Worm (Caenorhabditis elegans) whole organism, late embryonic: ENCODE measurements around the gene irld-34.

Experiments
- F13H6.1 ChIP-seq: sonication (generic microtip); optimal IDR thresholded peaks from 2 replicates; lab custom pipeline; 2016; ENCODE audit warnings: missing genetic modification characterization, missing compliant biosample characterization
- T23F11.4 ChIP-seq: fragments of 200-800 bp; sonication (Bioruptor generic); optimal IDR thresholded peaks from 2 replicates; lab custom pipeline; 2018; ENCODE audit warnings: mild to moderate bottlenecking, missing genetic modification characterization, missing compliant biosample characterization
- ahr-1 ChIP-seq: sonication (generic microtip); optimal IDR thresholded peaks from 2 replicates; lab custom pipeline; 2016; ENCODE audit warnings: missing genetic modification characterization, missing compliant biosample characterization
- ceh-19 ChIP-seq: fragments of 200-800 bp; sonication (Bioruptor generic); optimal IDR thresholded peaks from 2 replicates; lab custom pipeline; 2018; ENCODE audit warnings: mild to moderate bottlenecking, missing genetic modification characterization, missing compliant biosample characterization
- ceh-2 ChIP-seq: sonication (generic microtip); optimal IDR thresholded peaks from 2 replicates; lab custom pipeline; 2016; ENCODE audit warnings: missing genotype, missing genetic modification characterization, missing compliant biosample characterization
- ceh-30 ChIP-seq: fragments of 150-350 bp; optimal IDR thresholded peaks from 2 replicates; lab custom pipeline; 2014; ENCODE audit warnings: missing biosample characterization, missing genetic modification characterization
- ceh-31 ChIP-seq: sonication (generic microtip); optimal IDR thresholded peaks from 2 replicates; lab custom pipeline; 2016; ENCODE audit warnings: missing genetic modification characterization, missing compliant biosample characterization
- ceh-34 ChIP-seq: sonication (generic microtip); optimal IDR thresholded peaks from 2 replicates; lab custom pipeline; 2016; ENCODE audit warnings: mild to moderate bottlenecking, missing genetic modification characterization, missing compliant biosample characterization
- ceh-45 ChIP-seq: fragments of 200-800 bp; sonication (Bioruptor generic); IDR thresholded peaks from 2 replicates; pipeline ENCODE4 v1.3.6; 2022; ENCODE audit warnings: missing genetic modification reagents, missing genetic modification characterization, missing compliant biosample characterization
- ceh-48 ChIP-seq: sonication (generic microtip); optimal IDR thresholded peaks from 2 replicates; lab custom pipeline; 2016; ENCODE audit warnings: missing genetic modification characterization, inconsistent platforms, missing compliant biosample characterization
- ceh-9 ChIP-seq: sonication (generic microtip); optimal IDR thresholded peaks from 2 replicates; lab custom pipeline; 2016; ENCODE audit warnings: mild to moderate bottlenecking, missing genetic modification characterization, inconsistent platforms, missing compliant biosample characterization
- dve-1 ChIP-seq: sonication (generic microtip); optimal IDR thresholded peaks from 2 replicates; lab custom pipeline; 2017; ENCODE audit warnings: antibody characterized with exemption, mild to moderate bottlenecking, missing genetic modification characterization, missing compliant biosample characterization
- elt-2 ChIP-seq: sonication (generic microtip); optimal IDR thresholded peaks from 2 replicates; lab custom pipeline; 2016; ENCODE audit warnings: missing genetic modification reagents, missing genetic modification characterization, missing compliant biosample characterization
- elt-4 ChIP-seq: sonication (generic microtip); optimal IDR thresholded peaks from 2 replicates; lab custom pipeline; 2016; ENCODE audit warnings: missing genetic modification characterization, missing compliant biosample characterization
- ets-4 ChIP-seq: sonication (generic microtip); optimal IDR thresholded peaks from 2 replicates; lab custom pipeline; 2016; ENCODE audit warnings: missing genetic modification characterization, missing compliant biosample characterization
- hlh-15 ChIP-seq: sonication (generic microtip); optimal IDR thresholded peaks from 2 replicates; lab custom pipeline; 2016; ENCODE audit warnings: missing genetic modification characterization, missing compliant biosample characterization
- hlh-30 ChIP-seq: sonication (generic microtip); optimal IDR thresholded peaks from 2 replicates; lab custom pipeline; 2017; ENCODE audit warnings: antibody characterized with exemption, missing genetic modification characterization, missing compliant biosample characterization; ENCODE audit not compliant: insufficient read depth
- hlh-6 ChIP-seq: sonication (generic microtip); optimal IDR thresholded peaks from 2 replicates; lab custom pipeline; 2016; ENCODE audit warnings: missing genotype, missing genetic modification characterization, missing compliant biosample characterization
- hlh-8 ChIP-seq: sonication (generic microtip); optimal IDR thresholded peaks from 2 replicates; lab custom pipeline; 2016; ENCODE audit warnings: missing genotype, missing genetic modification characterization, missing compliant biosample characterization
- lim-6 ChIP-seq: sonication (generic microtip); optimal IDR thresholded peaks from 2 replicates; lab custom pipeline; 2016; ENCODE audit warnings: missing genetic modification characterization, missing compliant biosample characterization
- mec-3 ChIP-seq: sonication (generic microtip); optimal IDR thresholded peaks from 2 replicates; lab custom pipeline; 2016; ENCODE audit warnings: borderline replicate concordance, missing genetic modification characterization, missing compliant biosample characterization
- nhr-11 ChIP-seq: fragments of 150-350 bp; optimal IDR thresholded peaks from 2 replicates; lab custom pipeline; 2014; ENCODE audit warnings: missing biosample characterization, missing genetic modification characterization
- nhr-232 ChIP-seq: sonication (generic microtip); optimal IDR thresholded peaks from 2 replicates; lab custom pipeline; 2016; ENCODE audit warnings: missing genetic modification characterization, missing compliant biosample characterization
- pat-9 ChIP-seq: fragments of 200-800 bp; sonication (Bioruptor generic); optimal IDR thresholded peaks from 2 replicates; lab custom pipeline; 2018; ENCODE audit warnings: mild to moderate bottlenecking, missing genetic modification characterization, moderate library complexity, missing compliant biosample characterization
- pax-1 ChIP-seq: fragments of 150-350 bp; optimal IDR thresholded peaks from 2 replicates; lab custom pipeline; 2014; ENCODE audit warnings: missing biosample characterization, missing genetic modification characterization
- pha-2 ChIP-seq: sonication (generic microtip); optimal IDR thresholded peaks from 2 replicates; lab custom pipeline; 2017; ENCODE audit warnings: mild to moderate bottlenecking, missing genetic modification characterization, missing compliant biosample characterization
- pqm-1 ChIP-seq: sonication (generic microtip); optimal IDR thresholded peaks from 2 replicates; lab custom pipeline; 2016; ENCODE audit warnings: missing genetic modification characterization, missing compliant biosample characterization
- pros-1 ChIP-seq: fragments of 150-350 bp; optimal IDR thresholded peaks from 2 replicates; lab custom pipeline; 2014; ENCODE audit warnings: missing biosample characterization, missing genetic modification reagents, missing genetic modification characterization
- sdc-2 ChIP-seq: sonication (generic microtip); optimal IDR thresholded peaks from 2 replicates; lab custom pipeline; 2016; ENCODE audit warnings: missing genotype, missing genetic modification characterization, missing compliant biosample characterization
- tbx-2 ChIP-seq: sonication (generic microtip); optimal IDR thresholded peaks from 2 replicates; lab custom pipeline; 2016; ENCODE audit warnings: missing genetic modification characterization, missing compliant biosample characterization
- ttx-3 ChIP-seq: sonication (generic microtip); optimal IDR thresholded peaks from 2 replicates; lab custom pipeline; 2016; ENCODE audit warnings: missing genetic modification reagents, missing genetic modification characterization, missing compliant biosample characterization
- unc-3 ChIP-seq, 2 experiments: fragments of 200-800 bp in 1 of 2; sonication (Bioruptor generic) in 1 of 2; sonication (generic microtip) in 1 of 2; conservative IDR thresholded peaks in 1 of 2; optimal IDR thresholded peaks in 1 of 2; 2 replicates each; pipeline versions ENCODE4 v1.3.6 to Lab custom; 2016 to 2022; ENCODE audit warnings: missing compliant biosample characterization in 2 of 2, missing genetic modification characterization in 2 of 2, missing genetic modification reagents in 1 of 2
- unc-42 ChIP-seq: sonication (generic microtip); optimal IDR thresholded peaks from 2 replicates; lab custom pipeline; 2016; ENCODE audit warnings: missing genotype, missing genetic modification characterization, missing compliant biosample characterization

irld-34 gene

DNA sequence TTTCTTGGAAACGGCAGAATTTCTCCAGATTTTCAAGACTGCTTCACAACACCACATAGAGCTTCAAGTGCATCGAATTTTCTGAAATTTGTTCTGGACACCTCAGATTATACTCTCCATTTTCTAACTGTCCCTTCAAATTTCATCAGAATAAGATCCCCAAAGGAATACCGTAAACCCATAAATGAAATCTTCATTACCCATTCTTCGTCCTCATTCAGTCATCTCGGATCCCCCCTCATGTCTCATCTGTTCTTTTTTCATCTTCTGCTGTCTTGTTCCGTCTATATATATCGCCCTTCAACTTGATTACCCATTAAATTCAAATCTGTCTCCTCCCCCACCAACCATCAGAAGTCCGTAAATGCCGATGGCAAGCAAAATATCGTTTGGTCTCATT lies 40.8 kb upstream of the irld-34 start:
- TF ChIP-seq hlh-8 = no peak
- TF ChIP-seq ets-4 = no peak
- TF ChIP-seq hlh-30 (tag; lab: Kevin White, UChicago) = no peak
- no peak for TF ChIP-seq unc-3 (GFP tag; conservative IDR thresholded peaks at IDR 0.05; lab: Robert Waterston, UW)
- TF ChIP-seq unc-3 (tag; optimal IDR thresholded peaks at IDR 0.05; lab: Kevin White, UChicago) = no peak
- no peak for TF ChIP-seq ceh-2
- TF ChIP-seq hlh-15 (tag; lab: Kevin White, UChicago) = no peak
- no peak for TF ChIP-seq pha-2 (tag; lab: Kevin White, UChicago)
- TF ChIP-seq hlh-6 (tag; lab: Kevin White, UChicago) = no peak
- no peak for TF ChIP-seq ttx-3 (tag; lab: Kevin White, UChicago)
- TF ChIP-seq nhr-232 = no peak
- TF ChIP-seq lim-6 (tag; lab: Kevin White, UChicago) = no peak
- no peak for TF ChIP-seq ceh-31 (tag; lab: Kevin White, UChicago)
- no peak for TF ChIP-seq mec-3 (tag; lab: Kevin White, UChicago)

DNA sequence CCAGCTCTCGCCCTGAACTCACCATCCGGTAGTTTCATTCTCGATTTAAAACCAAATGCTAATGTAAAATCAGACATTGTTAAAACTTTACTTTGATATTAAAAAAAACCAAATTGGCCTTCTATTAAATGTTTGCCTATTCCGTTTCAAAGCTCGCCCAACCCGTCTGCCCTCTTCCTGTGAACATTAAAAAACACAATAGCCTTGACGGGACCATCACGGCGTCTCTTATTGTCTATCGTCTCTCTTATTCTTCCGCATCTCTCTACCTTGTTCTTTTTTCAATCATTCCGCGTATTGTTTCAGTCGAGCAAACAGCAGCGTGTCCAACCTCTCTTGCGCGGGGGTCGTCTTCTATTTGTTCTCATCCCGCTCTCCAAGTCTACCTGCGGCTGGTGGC lies 40.2 kb upstream of the irld-34 start, which contains the start of gene ZK512.1:
ZK512.1 (plus strand) TSS at position 301 of the 400 bp plus-strand sequence.
- TF ChIP-seq ceh-2 (peak; percentile 38), T23F11.4 (GFP tag; lab: Kevin White, UChicago) (no peak), ceh-34 (tag; lab: Kevin White, UChicago) (peak; percentile 3), sdc-2 (peak; percentile 0), tbx-2 (tag; lab: Kevin White, UChicago) (peak; percentile 37), ceh-45 (GFP tag; lab: Robert Waterston, UW) (no peak)
- TF ChIP-seq, all 69 proteins: peak for 4

DNA sequence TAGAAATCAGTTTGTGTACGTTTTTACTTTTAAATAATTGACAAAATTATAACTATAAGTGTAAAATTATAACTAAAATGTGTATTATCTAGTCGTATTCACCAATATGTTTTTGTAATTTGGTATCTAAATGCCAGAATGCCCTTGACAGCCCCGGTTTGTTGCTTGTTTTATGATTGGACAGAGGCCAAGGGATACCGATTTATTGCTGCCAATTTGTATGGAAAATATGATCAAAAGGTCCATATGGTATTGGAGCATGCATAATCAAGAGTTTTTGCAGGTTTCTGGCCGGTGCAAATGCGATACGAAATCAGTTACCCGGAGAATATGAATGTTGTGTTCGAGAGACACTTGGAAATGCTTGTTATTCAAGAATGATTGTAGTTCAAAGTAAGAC lies 39.1 kb upstream of the irld-34 start:
- no peak for TF ChIP-seq ceh-2
- TF ChIP-seq ceh-34 (tag; lab: Kevin White, UChicago) = no peak
- TF ChIP-seq ceh-30 (tag; lab: Kevin White, UChicago) = no peak
- TF ChIP-seq pqm-1 (tag; lab: Kevin White, UChicago) = no peak
- TF ChIP-seq, all 69 proteins: peak for 0

ce11 chrIII:9118314-9118850 lies 36.5 kb upstream of the irld-34 start, which contains the start of gene grl-11:
Gene grl-11, minus strand, starts transcription at chrIII:9118364.
- no peak for TF ChIP-seq mec-3 (tag; lab: Kevin White, UChicago)
- no peak for TF ChIP-seq pat-9 (tag; lab: Kevin White, UChicago)
- no peak for TF ChIP-seq lim-6 (tag; lab: Kevin White, UChicago)
- no peak for TF ChIP-seq nhr-11 (tag; lab: Kevin White, UChicago)
- TF ChIP-seq dve-1 (tag; lab: Kevin White, UChicago) = no peak
- no peak for TF ChIP-seq ceh-9 (tag; lab: Kevin White, UChicago)
- TF ChIP-seq, all 69 proteins: peak for 0

DNA sequence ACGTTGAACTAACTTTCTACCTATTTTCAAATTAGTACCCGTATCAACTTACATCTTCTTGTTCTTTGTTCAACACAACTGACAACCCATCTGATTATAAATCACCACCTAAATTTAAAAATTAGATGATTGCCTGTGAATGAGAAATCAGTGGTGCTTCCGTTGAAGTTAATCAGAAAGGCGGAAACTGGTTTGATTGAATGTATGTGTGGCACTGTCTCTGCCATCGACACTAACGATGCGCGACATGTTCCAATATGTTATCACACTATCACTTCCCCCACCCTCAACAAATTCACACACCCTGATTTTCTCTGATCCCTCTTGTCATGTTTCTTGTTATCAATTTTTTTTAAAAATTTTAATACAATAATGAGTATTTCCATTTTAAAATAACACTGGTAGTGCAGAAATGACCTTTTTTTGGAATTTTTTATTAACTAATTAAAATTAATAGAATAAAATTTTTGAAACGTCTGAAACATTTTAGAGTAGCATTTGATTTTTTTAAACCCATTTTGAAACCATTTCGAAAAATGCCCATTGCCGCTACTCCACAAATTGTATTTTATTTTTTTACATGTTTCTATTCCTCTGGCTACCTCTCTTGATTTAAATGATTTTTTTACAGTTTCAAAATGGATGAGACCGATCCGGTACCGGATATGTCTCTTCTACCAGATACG lies 35.8 kb upstream of the irld-34 start, which contains the start of gene ced-11:
ced-11 (plus strand) TSS at position 636 of the 686 bp plus-strand sequence.
- TF ChIP-seq ceh-45 (GFP tag; lab: Robert Waterston, UW) (no peak), pros-1 (tag; lab: Kevin White, UChicago) (no peak), ceh-31 (tag; lab: Kevin White, UChicago) (no peak), ceh-19 (GFP tag; lab: Kevin White, UChicago) (no peak), ceh-48 (tag; lab: Kevin White, UChicago) (no peak), elt-4 (tag; lab: Kevin White, UChicago) (no peak)

DNA sequence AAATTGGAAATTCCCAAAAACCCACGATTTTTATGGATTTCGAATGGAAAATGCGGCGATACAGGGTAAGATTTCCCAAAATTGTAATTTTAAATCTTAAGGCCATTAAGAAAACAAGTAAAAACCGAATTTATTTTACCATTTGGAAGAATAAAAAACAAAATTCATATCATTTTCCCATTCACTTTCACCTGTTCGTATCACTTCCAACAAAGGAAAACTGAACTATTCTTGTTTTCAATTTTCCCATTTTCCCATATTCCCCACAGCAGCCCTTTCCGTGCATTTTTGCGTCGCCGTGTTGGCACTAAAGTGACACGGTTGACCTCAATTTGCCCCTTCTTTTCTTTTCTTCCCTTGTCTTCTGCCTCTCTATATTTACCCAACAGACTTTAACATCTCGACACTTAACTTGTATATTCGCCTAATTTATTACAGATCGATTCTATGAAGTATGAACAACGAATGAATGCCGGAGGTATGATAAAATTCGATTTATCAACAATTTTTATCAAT lies 29.0 kb upstream of the irld-34 start, which contains the start of gene sec-16A.1:
sec-16A.1 (plus strand) TSS at position 51 of the 516 bp plus-strand sequence.
- TF ChIP-seq ahr-1 (tag; lab: Kevin White, UChicago) = no peak
- TF ChIP-seq pat-9 (tag; lab: Kevin White, UChicago) = no peak
- no peak for TF ChIP-seq dve-1 (tag; lab: Kevin White, UChicago)
- no peak for TF ChIP-seq ceh-9 (tag; lab: Kevin White, UChicago)
- no peak for TF ChIP-seq elt-2 (tag; lab: Kevin White, UChicago)
- TF ChIP-seq F13H6.1 = no peak
- peak; percentile 34 for TF ChIP-seq pax-1 (tag; lab: Kevin White, UChicago)
- no peak for TF ChIP-seq unc-42 (tag; lab: Kevin White, UChicago)
